Worm (Caenorhabditis elegans) whole organism, late embryonic: ENCODE data around the gene wht-2.

Experiments used
- F13H6.1 ChIP-seq: sonication (generic microtip); optimal IDR thresholded peaks from 2 replicates; lab custom pipeline; 2016; ENCODE audit warnings: missing genetic modification characterization, missing compliant biosample characterization
- K02D7.2 ChIP-seq: sonication (generic microtip); optimal IDR thresholded peaks from 2 replicates; lab custom pipeline; 2017; ENCODE audit warnings: mild to moderate bottlenecking, missing genetic modification characterization, missing compliant biosample characterization
- T23F11.4 ChIP-seq: fragments of 200-800 bp; sonication (Bioruptor generic); optimal IDR thresholded peaks from 2 replicates; lab custom pipeline; 2018; ENCODE audit warnings: mild to moderate bottlenecking, missing genetic modification characterization, missing compliant biosample characterization
- ceh-2 ChIP-seq: sonication (generic microtip); optimal IDR thresholded peaks from 2 replicates; lab custom pipeline; 2016; ENCODE audit warnings: missing genotype, missing genetic modification characterization, missing compliant biosample characterization
- ceh-30 ChIP-seq: fragments of 150-350 bp; optimal IDR thresholded peaks from 2 replicates; lab custom pipeline; 2014; ENCODE audit warnings: missing biosample characterization, missing genetic modification characterization
- ceh-31 ChIP-seq: sonication (generic microtip); optimal IDR thresholded peaks from 2 replicates; lab custom pipeline; 2016; ENCODE audit warnings: missing genetic modification characterization, missing compliant biosample characterization
- ceh-45 ChIP-seq: fragments of 200-800 bp; sonication (Bioruptor generic); IDR thresholded peaks from 2 replicates; pipeline ENCODE4 v1.3.6; 2022; ENCODE audit warnings: missing genetic modification reagents, missing genetic modification characterization, missing compliant biosample characterization
- ceh-48 ChIP-seq: sonication (generic microtip); optimal IDR thresholded peaks from 2 replicates; lab custom pipeline; 2016; ENCODE audit warnings: missing genetic modification characterization, inconsistent platforms, missing compliant biosample characterization
- ceh-6 ChIP-seq: fragments of 200-800 bp; sonication (Bioruptor generic); optimal IDR thresholded peaks from 2 replicates; lab custom pipeline; 2018; ENCODE audit warnings: mild to moderate bottlenecking, missing genetic modification characterization, missing compliant biosample characterization
- che-1 ChIP-seq: sonication (generic microtip); optimal IDR thresholded peaks from 2 replicates; lab custom pipeline; 2016; ENCODE audit warnings: mild to moderate bottlenecking, missing genetic modification characterization, missing compliant biosample characterization
- dmd-4 ChIP-seq: sonication (generic microtip); optimal IDR thresholded peaks from 2 replicates; lab custom pipeline; 2016; ENCODE audit warnings: borderline replicate concordance, missing genetic modification characterization, missing compliant biosample characterization
- elt-2 ChIP-seq: sonication (generic microtip); optimal IDR thresholded peaks from 2 replicates; lab custom pipeline; 2016; ENCODE audit warnings: missing genetic modification reagents, missing genetic modification characterization, missing compliant biosample characterization
- ets-4 ChIP-seq: sonication (generic microtip); optimal IDR thresholded peaks from 2 replicates; lab custom pipeline; 2016; ENCODE audit warnings: missing genetic modification characterization, missing compliant biosample characterization
- eyg-1 ChIP-seq: sonication (generic microtip); optimal IDR thresholded peaks from 2 replicates; lab custom pipeline; 2016; ENCODE audit warnings: missing genotype, missing genetic modification characterization, missing compliant biosample characterization
- fax-1 ChIP-seq: sonication (generic microtip); optimal IDR thresholded peaks from 2 replicates; lab custom pipeline; 2016; ENCODE audit warnings: missing genotype, missing genetic modification characterization, missing compliant biosample characterization
- fkh-10 ChIP-seq: fragments of 150-350 bp; optimal IDR thresholded peaks from 2 replicates; lab custom pipeline; 2014; ENCODE audit warnings: missing biosample characterization, missing genetic modification reagents, missing genetic modification characterization
- gmeb-2 ChIP-seq: sonication (generic microtip); optimal IDR thresholded peaks from 2 replicates; lab custom pipeline; 2016; ENCODE audit warnings: missing genetic modification characterization, inconsistent platforms, missing compliant biosample characterization
- hlh-15 ChIP-seq: sonication (generic microtip); optimal IDR thresholded peaks from 2 replicates; lab custom pipeline; 2016; ENCODE audit warnings: missing genetic modification characterization, missing compliant biosample characterization
- hlh-6 ChIP-seq: sonication (generic microtip); optimal IDR thresholded peaks from 2 replicates; lab custom pipeline; 2016; ENCODE audit warnings: missing genotype, missing genetic modification characterization, missing compliant biosample characterization
- lim-6 ChIP-seq: sonication (generic microtip); optimal IDR thresholded peaks from 2 replicates; lab custom pipeline; 2016; ENCODE audit warnings: missing genetic modification characterization, missing compliant biosample characterization
- mec-3 ChIP-seq: sonication (generic microtip); optimal IDR thresholded peaks from 2 replicates; lab custom pipeline; 2016; ENCODE audit warnings: borderline replicate concordance, missing genetic modification characterization, missing compliant biosample characterization
- nhr-11 ChIP-seq: fragments of 150-350 bp; optimal IDR thresholded peaks from 2 replicates; lab custom pipeline; 2014; ENCODE audit warnings: missing biosample characterization, missing genetic modification characterization
- nhr-232 ChIP-seq: sonication (generic microtip); optimal IDR thresholded peaks from 2 replicates; lab custom pipeline; 2016; ENCODE audit warnings: missing genetic modification characterization, missing compliant biosample characterization
- pag-3 ChIP-seq: sonication (generic microtip); optimal IDR thresholded peaks from 2 replicates; lab custom pipeline; 2016; ENCODE audit warnings: missing compliant biosample characterization, missing genetic modification characterization, borderline replicate concordance
- pat-9 ChIP-seq: fragments of 200-800 bp; sonication (Bioruptor generic); optimal IDR thresholded peaks from 2 replicates; lab custom pipeline; 2018; ENCODE audit warnings: mild to moderate bottlenecking, missing genetic modification characterization, moderate library complexity, missing compliant biosample characterization
- pqm-1 ChIP-seq: sonication (generic microtip); optimal IDR thresholded peaks from 2 replicates; lab custom pipeline; 2016; ENCODE audit warnings: missing genetic modification characterization, missing compliant biosample characterization
- rnt-1 ChIP-seq: sonication (generic microtip); optimal IDR thresholded peaks from 2 replicates; lab custom pipeline; 2016; ENCODE audit warnings: missing genetic modification characterization, missing compliant biosample characterization
- sox-4 ChIP-seq: sonication (generic microtip); optimal IDR thresholded peaks from 2 replicates; lab custom pipeline; 2017; ENCODE audit warnings: mild to moderate bottlenecking, missing genetic modification characterization, inconsistent platforms, missing compliant biosample characterization
- syd-9 ChIP-seq: sonication (generic microtip); optimal IDR thresholded peaks from 2 replicates; lab custom pipeline; 2016; ENCODE audit warnings: mild to moderate bottlenecking, missing genetic modification characterization, moderate library complexity, missing compliant biosample characterization
- tbx-7 ChIP-seq: sonication (generic microtip); optimal IDR thresholded peaks from 2 replicates; lab custom pipeline; 2016; ENCODE audit warnings: missing genotype, missing genetic modification characterization, missing compliant biosample characterization
- ttx-3 ChIP-seq: sonication (generic microtip); optimal IDR thresholded peaks from 2 replicates; lab custom pipeline; 2016; ENCODE audit warnings: missing genetic modification reagents, missing genetic modification characterization, missing compliant biosample characterization
- unc-3 ChIP-seq, 2 experiments: fragments of 200-800 bp in 1 of 2; sonication (Bioruptor generic) in 1 of 2; sonication (generic microtip) in 1 of 2; conservative IDR thresholded peaks in 1 of 2; optimal IDR thresholded peaks in 1 of 2; 2 replicates each; pipeline versions ENCODE4 v1.3.6 to Lab custom; 2016 to 2022; ENCODE audit warnings: missing compliant biosample characterization in 2 of 2, missing genetic modification characterization in 2 of 2, missing genetic modification reagents in 1 of 2
- unc-86 ChIP-seq: sonication (generic microtip); optimal IDR thresholded peaks from 2 replicates; lab custom pipeline; 2016; ENCODE audit warnings: missing genetic modification characterization, missing compliant biosample characterization

Gene wht-2

ce11 chrIV:11469698-11470591 is at the start of gene wht-2, which contains the start of gene C10C6.13:
wht-2 (plus strand) TSS chrIV:11470436.
C10C6.13 (minus strand) TSS chrIV:11469748.
- TF ChIP-seq ceh-30: no peak
- TF ChIP-seq elt-2: peak; percentile 85
- no peak for TF ChIP-seq fkh-10 (GFP tag; lab: Kevin White, UChicago)

- TF ChIP-seq ceh-2 (tag; lab: Kevin White, UChicago) (no peak), pag-3 (tag; lab: Kevin White, UChicago) (no peak), che-1 (tag; lab: Kevin White, UChicago) (no peak), nhr-232 (tag; lab: Kevin White, UChicago) (no peak), F13H6.1 (tag; lab: Kevin White, UChicago) (no peak), lim-6 (no peak), fax-1 (tag; lab: Kevin White, UChicago) (no peak), ttx-3 (tag; lab: Kevin White, UChicago) (no peak), sox-4 (tag; lab: Kevin White, UChicago) (no peak), hlh-6 (no peak), eyg-1 (tag; lab: Kevin White, UChicago) (no peak), ceh-45 (GFP tag; lab: Robert Waterston, UW) (no peak), ets-4 (tag; lab: Kevin White, UChicago) (no peak), ceh-48 (tag; lab: Kevin White, UChicago) (no peak), ceh-31 (tag; lab: Kevin White, UChicago) (no peak), nhr-11 (tag; lab: Kevin White, UChicago) (no peak)
- TF ChIP-seq, all 69 proteins: peak for 0
Observed at ce11 chrIV:11421696-11422095, 48.5 kb upstream of the wht-2 start, which contains the start of gene F22B3.7. F22B3.7 (minus strand) TSS chrIV:11421796.

ce11 chrIV:11424830-11425229 is 45.4 kb upstream of the wht-2 start, which contains the start of gene F22B3.8:
F22B3.8 (minus strand) TSS chrIV:11424930.
- no peak for TF ChIP-seq F13H6.1 (tag; lab: Kevin White, UChicago)
- no peak for TF ChIP-seq rnt-1
- no peak for TF ChIP-seq mec-3 (tag; lab: Kevin White, UChicago)

- TF ChIP-seq pat-9 (no peak), pqm-1 (tag; lab: Kevin White, UChicago) (no peak), syd-9 (tag; lab: Kevin White, UChicago) (no peak), gmeb-2 (tag; lab: Kevin White, UChicago) (no peak), hlh-15 (tag; lab: Kevin White, UChicago) (no peak), rnt-1 (no peak), dmd-4 (tag; lab: Kevin White, UChicago) (no peak), unc-3 (GFP tag; conservative IDR thresholded peaks at IDR 0.05; lab: Robert Waterston, UW) (no peak), unc-3 (tag; optimal IDR thresholded peaks at IDR 0.05; lab: Kevin White, UChicago) (no peak), tbx-7 (tag; lab: Kevin White, UChicago) (no peak), F13H6.1 (tag; lab: Kevin White, UChicago) (no peak), T23F11.4 (GFP tag; lab: Kevin White, UChicago) (no peak), ceh-30 (no peak), unc-86 (no peak), ceh-6 (GFP tag; lab: Kevin White, UChicago) (no peak), sox-4 (tag; lab: Kevin White, UChicago) (no peak), K02D7.2 (tag; lab: Kevin White, UChicago) (no peak), hlh-6 (no peak)
Observed at ce11 chrIV:11425442-11425841, 44.8 kb upstream of the wht-2 start, which contains the start of gene kin-4. kin-4 (plus strand) TSS chrIV:11425742.
